Worm (Caenorhabditis elegans) whole organism, late embryonic: ENCODE measurements around the gene cnnm-2.

Experiments
- C38D4.7 ChIP-seq: fragments of 200-800 bp; sonication (Bioruptor generic); optimal IDR thresholded peaks from 2 replicates; lab custom pipeline; 2018; ENCODE audit warnings: mild to moderate bottlenecking, missing genetic modification characterization, moderate library complexity, missing compliant biosample characterization
- F13H6.1 ChIP-seq: sonication (generic microtip); optimal IDR thresholded peaks from 2 replicates; lab custom pipeline; 2016; ENCODE audit warnings: missing genetic modification characterization, missing compliant biosample characterization
- K02D7.2 ChIP-seq: sonication (generic microtip); optimal IDR thresholded peaks from 2 replicates; lab custom pipeline; 2017; ENCODE audit warnings: mild to moderate bottlenecking, missing genetic modification characterization, missing compliant biosample characterization
- K09A11.1 ChIP-seq: sonication (generic microtip); optimal IDR thresholded peaks from 2 replicates; lab custom pipeline; 2017; ENCODE audit warnings: antibody characterized with exemption, mild to moderate bottlenecking, missing genetic modification characterization, missing compliant biosample characterization; ENCODE audit not compliant: insufficient read depth
- Y22D7AL.16 ChIP-seq: sonication (generic microtip); optimal IDR thresholded peaks from 2 replicates; lab custom pipeline; 2016; ENCODE audit warnings: missing genetic modification characterization, missing compliant biosample characterization
- ahr-1 ChIP-seq: sonication (generic microtip); optimal IDR thresholded peaks from 2 replicates; lab custom pipeline; 2016; ENCODE audit warnings: missing genetic modification characterization, missing compliant biosample characterization
- ama-1 ChIP-seq: fragments of 150-350 bp; optimal IDR thresholded peaks from 2 replicates; lab custom pipeline; 2014
- ceh-14 ChIP-seq: sonication (generic microtip); optimal IDR thresholded peaks from 2 replicates; lab custom pipeline; 2016; ENCODE audit warnings: missing genotype, missing genetic modification characterization, missing compliant biosample characterization
- ceh-22 ChIP-seq: sonication (generic microtip); optimal IDR thresholded peaks from 2 replicates; lab custom pipeline; 2017; ENCODE audit warnings: missing biosample characterization, missing genetic modification characterization
- ceh-24 ChIP-seq: sonication (generic microtip); optimal IDR thresholded peaks from 2 replicates; lab custom pipeline; 2016; ENCODE audit warnings: mild to moderate bottlenecking, missing genetic modification characterization, missing compliant biosample characterization
- ceh-31 ChIP-seq: sonication (generic microtip); optimal IDR thresholded peaks from 2 replicates; lab custom pipeline; 2016; ENCODE audit warnings: missing genetic modification characterization, missing compliant biosample characterization
- ceh-34 ChIP-seq: sonication (generic microtip); optimal IDR thresholded peaks from 2 replicates; lab custom pipeline; 2016; ENCODE audit warnings: mild to moderate bottlenecking, missing genetic modification characterization, missing compliant biosample characterization
- ceh-45 ChIP-seq: fragments of 200-800 bp; sonication (Bioruptor generic); IDR thresholded peaks from 2 replicates; pipeline ENCODE4 v1.3.6; 2022; ENCODE audit warnings: missing genetic modification reagents, missing genetic modification characterization, missing compliant biosample characterization
- ceh-48 ChIP-seq: sonication (generic microtip); optimal IDR thresholded peaks from 2 replicates; lab custom pipeline; 2016; ENCODE audit warnings: missing genetic modification characterization, inconsistent platforms, missing compliant biosample characterization
- che-1 ChIP-seq: sonication (generic microtip); optimal IDR thresholded peaks from 2 replicates; lab custom pipeline; 2016; ENCODE audit warnings: mild to moderate bottlenecking, missing genetic modification characterization, missing compliant biosample characterization
- dmd-4 ChIP-seq: sonication (generic microtip); optimal IDR thresholded peaks from 2 replicates; lab custom pipeline; 2016; ENCODE audit warnings: borderline replicate concordance, missing genetic modification characterization, missing compliant biosample characterization
- elt-2 ChIP-seq: sonication (generic microtip); optimal IDR thresholded peaks from 2 replicates; lab custom pipeline; 2016; ENCODE audit warnings: missing genetic modification reagents, missing genetic modification characterization, missing compliant biosample characterization
- ets-4 ChIP-seq: sonication (generic microtip); optimal IDR thresholded peaks from 2 replicates; lab custom pipeline; 2016; ENCODE audit warnings: missing genetic modification characterization, missing compliant biosample characterization
- fkh-10 ChIP-seq: fragments of 150-350 bp; optimal IDR thresholded peaks from 2 replicates; lab custom pipeline; 2014; ENCODE audit warnings: missing biosample characterization, missing genetic modification reagents, missing genetic modification characterization
- fkh-6 ChIP-seq: sonication (generic microtip); optimal IDR thresholded peaks from 2 replicates; lab custom pipeline; 2016; ENCODE audit warnings: missing genetic modification characterization, missing compliant biosample characterization
- hlh-30 ChIP-seq: sonication (generic microtip); optimal IDR thresholded peaks from 2 replicates; lab custom pipeline; 2017; ENCODE audit warnings: antibody characterized with exemption, missing genetic modification characterization, missing compliant biosample characterization; ENCODE audit not compliant: insufficient read depth
- hlh-6 ChIP-seq: sonication (generic microtip); optimal IDR thresholded peaks from 2 replicates; lab custom pipeline; 2016; ENCODE audit warnings: missing genotype, missing genetic modification characterization, missing compliant biosample characterization
- hlh-8 ChIP-seq: sonication (generic microtip); optimal IDR thresholded peaks from 2 replicates; lab custom pipeline; 2016; ENCODE audit warnings: missing genotype, missing genetic modification characterization, missing compliant biosample characterization
- lin-11 ChIP-seq: fragments of 200-800 bp; sonication (Bioruptor generic); optimal IDR thresholded peaks from 2 replicates; lab custom pipeline; 2018; ENCODE audit warnings: mild to moderate bottlenecking, missing genetic modification characterization, missing compliant biosample characterization
- madf-2 ChIP-seq: sonication (generic microtip); optimal IDR thresholded peaks from 2 replicates; lab custom pipeline; 2017; ENCODE audit warnings: missing genetic modification characterization, missing compliant biosample characterization
- mec-3 ChIP-seq: sonication (generic microtip); optimal IDR thresholded peaks from 2 replicates; lab custom pipeline; 2016; ENCODE audit warnings: borderline replicate concordance, missing genetic modification characterization, missing compliant biosample characterization
- nhr-232 ChIP-seq: sonication (generic microtip); optimal IDR thresholded peaks from 2 replicates; lab custom pipeline; 2016; ENCODE audit warnings: missing genetic modification characterization, missing compliant biosample characterization
- npax-4 ChIP-seq: sonication (generic microtip); optimal IDR thresholded peaks from 2 replicates; lab custom pipeline; 2016; ENCODE audit warnings: missing genetic modification characterization, missing compliant biosample characterization
- pag-3 ChIP-seq: sonication (generic microtip); optimal IDR thresholded peaks from 2 replicates; lab custom pipeline; 2016; ENCODE audit warnings: missing compliant biosample characterization, missing genetic modification characterization, borderline replicate concordance
- pat-9 ChIP-seq: fragments of 200-800 bp; sonication (Bioruptor generic); optimal IDR thresholded peaks from 2 replicates; lab custom pipeline; 2018; ENCODE audit warnings: mild to moderate bottlenecking, missing genetic modification characterization, moderate library complexity, missing compliant biosample characterization
- pax-1 ChIP-seq: fragments of 150-350 bp; optimal IDR thresholded peaks from 2 replicates; lab custom pipeline; 2014; ENCODE audit warnings: missing biosample characterization, missing genetic modification characterization
- pha-2 ChIP-seq: sonication (generic microtip); optimal IDR thresholded peaks from 2 replicates; lab custom pipeline; 2017; ENCODE audit warnings: mild to moderate bottlenecking, missing genetic modification characterization, missing compliant biosample characterization
- pqm-1 ChIP-seq: sonication (generic microtip); optimal IDR thresholded peaks from 2 replicates; lab custom pipeline; 2016; ENCODE audit warnings: missing genetic modification characterization, missing compliant biosample characterization
- pros-1 ChIP-seq: fragments of 150-350 bp; optimal IDR thresholded peaks from 2 replicates; lab custom pipeline; 2014; ENCODE audit warnings: missing biosample characterization, missing genetic modification reagents, missing genetic modification characterization
- ref-2 ChIP-seq: sonication (generic microtip); optimal IDR thresholded peaks from 2 replicates; lab custom pipeline; 2016; ENCODE audit warnings: missing genetic modification characterization, missing compliant biosample characterization
- rnt-1 ChIP-seq: sonication (generic microtip); optimal IDR thresholded peaks from 2 replicates; lab custom pipeline; 2016; ENCODE audit warnings: missing genetic modification characterization, missing compliant biosample characterization
- sdc-2 ChIP-seq: sonication (generic microtip); optimal IDR thresholded peaks from 2 replicates; lab custom pipeline; 2016; ENCODE audit warnings: missing genotype, missing genetic modification characterization, missing compliant biosample characterization
- syd-9 ChIP-seq: sonication (generic microtip); optimal IDR thresholded peaks from 2 replicates; lab custom pipeline; 2016; ENCODE audit warnings: mild to moderate bottlenecking, missing genetic modification characterization, moderate library complexity, missing compliant biosample characterization
- tbx-2 ChIP-seq: sonication (generic microtip); optimal IDR thresholded peaks from 2 replicates; lab custom pipeline; 2016; ENCODE audit warnings: missing genetic modification characterization, missing compliant biosample characterization
- ttx-3 ChIP-seq: sonication (generic microtip); optimal IDR thresholded peaks from 2 replicates; lab custom pipeline; 2016; ENCODE audit warnings: missing genetic modification reagents, missing genetic modification characterization, missing compliant biosample characterization
- unc-3 ChIP-seq, 2 experiments: fragments of 200-800 bp in 1 of 2; sonication (Bioruptor generic) in 1 of 2; sonication (generic microtip) in 1 of 2; conservative IDR thresholded peaks in 1 of 2; optimal IDR thresholded peaks in 1 of 2; 2 replicates each; pipeline versions ENCODE4 v1.3.6 to Lab custom; 2016 to 2022; ENCODE audit warnings: missing compliant biosample characterization in 2 of 2, missing genetic modification characterization in 2 of 2, missing genetic modification reagents in 1 of 2
- unc-86 ChIP-seq: sonication (generic microtip); optimal IDR thresholded peaks from 2 replicates; lab custom pipeline; 2016; ENCODE audit warnings: missing genetic modification characterization, missing compliant biosample characterization
- zip-5 ChIP-seq: sonication (generic microtip); optimal IDR thresholded peaks from 2 replicates; lab custom pipeline; 2016; ENCODE audit warnings: missing genetic modification characterization, missing compliant biosample characterization

cnnm-2 gene

DNA sequence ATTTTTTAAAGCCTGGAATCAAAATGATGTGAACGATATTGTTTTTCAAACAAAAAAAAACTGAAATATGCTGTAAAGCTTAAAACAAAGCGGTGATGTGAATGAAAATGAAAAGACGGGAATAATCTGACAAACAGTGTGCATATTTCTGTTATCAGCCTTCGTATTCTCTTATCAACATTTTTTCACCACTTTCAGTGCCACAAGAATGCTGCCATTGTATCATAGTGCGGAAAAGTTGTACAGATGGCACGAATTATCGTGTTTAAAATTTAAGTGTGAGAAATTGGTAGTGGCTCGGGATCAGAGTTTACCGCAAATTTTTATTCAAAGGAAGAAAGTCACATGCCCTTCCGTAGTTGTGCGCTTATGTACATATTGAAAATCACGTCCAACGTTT lies 12.5 kb downstream of the cnnm-2 start, which contains the start of gene ifd-1:
ifd-1 (minus strand) TSS at position 12 of the 400 bp plus-strand sequence.
- TF ChIP-seq nhr-232 (tag; lab: Kevin White, UChicago) (no peak), mec-3 (no peak), elt-2 (tag; lab: Kevin White, UChicago) (peak; percentile 80), che-1 (tag; lab: Kevin White, UChicago) (no peak), pha-2 (tag; lab: Kevin White, UChicago) (no peak)

DNA sequence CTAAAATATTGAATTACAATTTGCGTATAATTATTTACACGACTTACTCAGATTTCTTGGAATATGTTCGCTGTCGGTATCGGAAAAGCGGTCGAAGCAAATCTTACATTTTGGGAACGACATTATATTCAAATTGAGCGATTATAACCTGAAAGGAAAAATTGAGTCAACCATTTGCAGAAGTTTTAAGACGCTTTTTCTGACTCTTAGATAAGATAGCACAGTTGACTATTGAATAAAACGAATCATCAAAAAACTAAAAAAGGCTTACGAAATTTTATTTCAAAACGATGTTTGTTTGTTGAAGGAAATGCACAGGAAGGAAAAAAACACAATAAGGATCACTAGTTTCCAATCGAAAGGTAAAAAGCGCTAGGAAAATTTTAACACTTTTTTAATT lies 16.5 kb downstream of the cnnm-2 start, which contains the start of gene rcs-1:
rcs-1 (minus strand) TSS at position 176 of the 400 bp plus-strand sequence.
- no peak for TF ChIP-seq hlh-30 (tag; lab: Kevin White, UChicago)
- TF ChIP-seq Y22D7AL.16 (tag; lab: Kevin White, UChicago) = no peak
- no peak for TF ChIP-seq pat-9 (tag; lab: Kevin White, UChicago)

DNA sequence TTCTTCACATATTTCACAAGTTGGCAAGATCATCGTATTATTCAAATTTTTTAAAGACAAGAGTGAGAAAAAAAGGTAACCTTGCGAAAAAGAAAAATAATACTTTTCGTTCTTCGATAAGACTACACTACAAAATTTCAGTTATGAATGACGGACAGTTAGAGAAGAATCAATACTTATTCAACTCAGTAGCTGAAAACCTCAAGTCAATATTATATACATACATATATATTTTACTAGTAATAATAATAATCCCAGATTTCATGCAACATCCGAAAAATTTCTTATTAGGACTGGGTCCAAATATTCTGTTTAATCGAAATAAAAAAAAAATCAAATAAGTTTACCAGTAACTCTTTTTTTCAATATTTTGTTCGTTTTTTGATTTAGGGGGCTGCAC lies 19.3 kb downstream of the cnnm-2 start, which contains the start of gene C28G1.6:
C28G1.6 (minus strand) TSS at position 101 of the 400 bp plus-strand sequence.
- TF ChIP-seq che-1 (tag; lab: Kevin White, UChicago) (no peak), ceh-24 (no peak), lin-11 (tag; lab: Kevin White, UChicago) (no peak), pros-1 (no peak), ceh-22 (no peak), madf-2 (no peak), ttx-3 (tag; lab: Kevin White, UChicago) (no peak), rnt-1 (tag; lab: Kevin White, UChicago) (no peak), ahr-1 (tag; lab: Kevin White, UChicago) (no peak), unc-3 (GFP tag; conservative IDR thresholded peaks at IDR 0.05; lab: Robert Waterston, UW) (no peak), unc-3 (tag; optimal IDR thresholded peaks at IDR 0.05; lab: Kevin White, UChicago) (no peak), tbx-2 (tag; lab: Kevin White, UChicago) (no peak), F13H6.1 (tag; lab: Kevin White, UChicago) (no peak)

DNA sequence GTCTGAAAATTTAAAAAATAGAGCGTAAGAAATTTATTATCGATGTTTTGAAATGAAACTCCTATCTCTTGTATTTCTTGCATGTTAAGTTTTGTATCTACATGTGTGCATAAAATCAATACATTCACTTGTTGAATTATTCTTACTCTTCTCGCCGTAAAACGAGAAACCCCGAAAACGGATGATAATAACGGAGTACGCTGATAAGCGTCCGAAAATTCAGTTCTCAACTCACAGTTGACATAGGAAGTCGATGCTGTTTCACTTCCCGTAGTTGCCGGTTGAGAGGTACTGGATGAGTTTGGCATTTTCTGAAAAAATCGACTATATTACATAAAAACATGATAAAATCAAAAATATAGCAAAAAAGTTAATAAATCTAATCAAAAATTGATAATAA lies 23.5 kb downstream of the cnnm-2 start, which contains the start of gene sec-15:
sec-15 (minus strand) TSS at position 311 of the 400 bp plus-strand sequence.
- TF ChIP-seq ceh-45 (GFP tag; lab: Robert Waterston, UW) = no peak
- TF ChIP-seq fkh-6 (tag; lab: Kevin White, UChicago) = no peak
- no peak for TF ChIP-seq fkh-10
- TF ChIP-seq pat-9 (tag; lab: Kevin White, UChicago) = no peak
- TF ChIP-seq sdc-2 (tag; lab: Kevin White, UChicago) = no peak
- TF ChIP-seq lin-11 (tag; lab: Kevin White, UChicago) = no peak
- TF ChIP-seq ama-1 (lab: Kevin White, UChicago) = no peak
- no peak for TF ChIP-seq npax-4
- TF ChIP-seq zip-5 = no peak
- TF ChIP-seq hlh-8 (tag; lab: Kevin White, UChicago) = no peak
- no peak for TF ChIP-seq rnt-1 (tag; lab: Kevin White, UChicago)
- no peak for TF ChIP-seq F13H6.1 (tag; lab: Kevin White, UChicago)
- no peak for TF ChIP-seq K02D7.2 (tag; lab: Kevin White, UChicago)
- no peak for TF ChIP-seq pax-1 (tag; lab: Kevin White, UChicago)

DNA sequence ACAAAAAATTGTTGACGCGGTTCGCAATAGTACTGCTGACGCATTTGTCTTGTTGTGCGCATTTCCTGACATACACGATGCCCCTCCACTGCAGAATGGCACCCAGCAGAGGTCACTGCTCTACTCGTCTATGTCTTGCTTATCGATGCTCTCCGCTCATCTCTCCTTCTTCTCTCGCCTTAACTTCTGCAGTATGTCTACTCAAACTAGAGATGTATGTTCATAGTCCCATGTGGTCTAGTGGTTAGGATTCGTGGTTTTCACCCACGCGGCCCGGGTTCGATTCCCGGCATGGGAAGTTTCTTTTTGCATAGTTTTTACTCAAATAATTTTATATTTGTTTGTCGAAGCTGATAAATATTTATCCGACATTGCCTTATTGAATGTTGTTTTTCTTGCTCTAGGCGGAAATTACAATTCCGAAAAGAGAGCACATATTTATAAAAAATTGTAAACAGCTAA lies 24.0 kb downstream of the cnnm-2 start, which contains the start of gene C28G1.2:
C28G1.2 (plus strand) TSS at position 130 of the 462 bp plus-strand sequence.
- TF ChIP-seq pat-9 (tag; lab: Kevin White, UChicago) (peak; percentile 93), pag-3 (tag; lab: Kevin White, UChicago) (peak; percentile 86), ahr-1 (tag; lab: Kevin White, UChicago) (peak; percentile 92), ceh-48 (tag; lab: Kevin White, UChicago) (peak; percentile 89), C38D4.7 (peak; percentile 92), rnt-1 (tag; lab: Kevin White, UChicago) (peak; percentile 96), ceh-31 (peak; percentile 93), Y22D7AL.16 (tag; lab: Kevin White, UChicago) (peak; percentile 96), K09A11.1 (peak; percentile 87), syd-9 (tag; lab: Kevin White, UChicago) (peak; percentile 96), mec-3 (peak; percentile 75), ets-4 (tag; lab: Kevin White, UChicago) (peak; percentile 52), hlh-6 (tag; lab: Kevin White, UChicago) (peak; percentile 93), ceh-14 (tag; lab: Kevin White, UChicago) (peak; percentile 92), unc-86 (tag; lab: Kevin White, UChicago) (peak; percentile 94), fkh-10 (peak; percentile 80), ceh-34 (tag; lab: Kevin White, UChicago) (peak; percentile 97), hlh-30 (tag; lab: Kevin White, UChicago) (peak; percentile 76), ref-2 (tag; lab: Kevin White, UChicago) (peak; percentile 98), pqm-1 (peak; percentile 85), dmd-4 (peak; percentile 91)
